Fruit fly (Drosophila melanogaster): ENCODE results near the gene CG14645.
A peak's percentile ranks its signal among the peaks of the same experiment; 100 is the strongest.

CG14645 gene

dm6 chr3R:4378363-4379354 lies 43.8 kb downstream of the CG14645 start, which contains the start of gene Sfxn1-3 (continued):
- TF ChIP-seq CG3407 (GFP tag; optimal IDR thresholded peaks at IDR 0.05): no peak
- no peak for TF ChIP-seq CG9727 (GFP tag; optimal IDR thresholded peaks at IDR 0.05)
- no peak for TF ChIP-seq CG4404 (GFP tag; IDR thresholded peaks at IDR 0.05)
- TF ChIP-seq row (GFP tag; IDR thresholded peaks at IDR 0.05): peak; percentile 95
- TF ChIP-seq Ets65A (GFP tag): peak; percentile 78
- TF ChIP-seq Usf (GFP tag; optimal IDR thresholded peaks at IDR 0.05): no peak
- TF ChIP-seq fd64A (GFP tag; optimal IDR thresholded peaks at IDR 0.05): no peak
- peak; percentile 83 for TF ChIP-seq BtbVII (GFP tag; optimal IDR thresholded peaks at IDR 0.05)
- TF ChIP-seq amos (GFP tag; IDR thresholded peaks at IDR 0.05; ENCODE audit: partially characterized antibody): peak; percentile 47; the same call in 1 of the 2 replicates
- no peak for TF ChIP-seq CG43689 (GFP tag; IDR thresholded peaks at IDR 0.05)
- TF ChIP-seq CG8281 (tag; optimal IDR thresholded peaks at IDR 0.05): no peak
- no peak for TF ChIP-seq CG3726 (GFP tag; IDR thresholded peaks at IDR 0.05)
- TF ChIP-seq CG7987 (GFP tag; optimal IDR thresholded peaks at IDR 0.05): peak; percentile 73
- peak; percentile 20 for TF ChIP-seq phol (tag; optimal IDR thresholded peaks at IDR 0.05)
- TF ChIP-seq NFAT (GFP tag; IDR thresholded peaks at IDR 0.05): peak; percentile 70
- peak; percentile 0 for TF ChIP-seq Atf3 (GFP tag; optimal IDR thresholded peaks at IDR 0.05)
- no peak for TF ChIP-seq CG6683 (GFP tag; optimal IDR thresholded peaks at IDR 0.05)
- TF ChIP-seq CG9797 (GFP tag; optimal IDR thresholded peaks at IDR 0.05): no peak
- TF ChIP-seq dati (GFP tag; IDR thresholded peaks at IDR 0.05): no peak
- TF ChIP-seq CG14050 (GFP tag; IDR thresholded peaks at IDR 0.05): no peak
- peak; percentile 80 for TF ChIP-seq sens (GFP tag)
- TF ChIP-seq Ptx1 (GFP tag; IDR thresholded peaks at IDR 0.05): peak; percentile 24; the same call in 1 of the 2 replicates
- TF ChIP-seq Hr3 (GFP tag; optimal IDR thresholded peaks at IDR 0.05): no peak
- TF ChIP-seq CG3065 (GFP tag; optimal IDR thresholded peaks at IDR 0.05): no peak
- no peak for TF ChIP-seq CG11695 (GFP tag; IDR thresholded peaks at IDR 0.05)
- no peak for TF ChIP-seq Abd-B (GFP tag; optimal IDR thresholded peaks at IDR 0.05)
- peak; percentile 12 for TF ChIP-seq CG11723 (GFP tag; optimal IDR thresholded peaks at IDR 0.05)
- TF ChIP-seq Hr39 (optimal IDR thresholded peaks at IDR 0.05): no peak
- no peak for TF ChIP-seq CG4820 (GFP tag; optimal IDR thresholded peaks at IDR 0.05)
- TF ChIP-seq CG14860 (GFP tag; IDR thresholded peaks at IDR 0.05; ENCODE audit: partially characterized antibody): no peak
- no peak for TF ChIP-seq gfzf (GFP tag; optimal IDR thresholded peaks at IDR 0.05)
- TF ChIP-seq CG18262 (tag; optimal IDR thresholded peaks at IDR 0.05): peak; percentile 28
- TF ChIP-seq CG7556 (GFP tag; optimal IDR thresholded peaks at IDR 0.05): peak; percentile 19
- no peak for TF ChIP-seq cad (GFP tag; optimal IDR thresholded peaks at IDR 0.05)
- TF ChIP-seq tna (GFP tag; IDR thresholded peaks at IDR 0.05; ENCODE audit: partially characterized antibody): peak; percentile 34; the same call in 1 of the 2 replicates
- no peak for TF ChIP-seq p53 (GFP tag; optimal IDR thresholded peaks at IDR 0.05)
- TF ChIP-seq C15 (GFP tag; IDR thresholded peaks at IDR 0.05): no peak
- no peak for TF ChIP-seq tll (GFP tag; optimal IDR thresholded peaks at IDR 0.05)
- peak; percentile 70 for TF ChIP-seq CG6765 (GFP tag; optimal IDR thresholded peaks at IDR 0.05)
- peak; percentile 21; the same call in 1 of the 3 replicates for TF ChIP-seq Optix (GFP tag; IDR thresholded peaks at IDR 0.05)
- TF ChIP-seq Deaf1 (tag; optimal IDR thresholded peaks at IDR 0.05): peak; percentile 81
- TF ChIP-seq CG32532 (GFP tag; IDR thresholded peaks at IDR 0.05): peak; percentile 65
- no peak for TF ChIP-seq prd (optimal IDR thresholded peaks at IDR 0.05)
- peak; percentile 60 for TF ChIP-seq prd (GFP tag; IDR thresholded peaks at IDR 0.05)
- peak; percentile 51; the same call in 1 of the 2 replicates for TF ChIP-seq lmd (GFP tag; IDR thresholded peaks at IDR 0.05)
- peak; percentile 27 for TF ChIP-seq unpg (GFP tag; optimal IDR thresholded peaks at IDR 0.05)
- TF ChIP-seq CG14667 (GFP tag; IDR thresholded peaks at IDR 0.05): no peak
- no peak for TF ChIP-seq CG9215 (GFP tag; IDR thresholded peaks at IDR 0.05)
- peak; percentile 55 for TF ChIP-seq sob (GFP tag; IDR thresholded peaks at IDR 0.05)
- TF ChIP-seq CG34376 (GFP tag; optimal IDR thresholded peaks at IDR 0.05): peak; percentile 98

All from whole organism, embryonic.